Fruit fly (Drosophila melanogaster): ENCODE results near the gene CG32845.

- TF ChIP-seq Hr78 (GFP tag; optimal IDR thresholded peaks at IDR 0.05) (no peak), dsf (GFP tag; optimal IDR thresholded peaks at IDR 0.05; ENCODE audit: borderline replicate concordance) (no peak), h (GFP tag; optimal IDR thresholded peaks at IDR 0.05) (no peak)
Observed at dm6 chr3L:263500-264377, 9.5 kb downstream of the CG32845 start.

All from whole organism, wandering third instar larva.